Worm (Caenorhabditis elegans) whole organism, L1 larva: Measurements from ENCODE around the gene spat-2.

Experiments used
- F16B12.6 ChIP-seq: fragments of 150-350 bp; optimal IDR thresholded peaks from 2 replicates; lab custom pipeline; 2014; ENCODE audit warnings: missing biosample characterization, missing genetic modification characterization
- Y116A8C.19 ChIP-seq: sonication (generic microtip); optimal IDR thresholded peaks from 2 replicates; lab custom pipeline; 2016; ENCODE audit warnings: missing compliant biosample characterization, missing genetic modification characterization, borderline replicate concordance
- aha-1 ChIP-seq: fragments of 150-350 bp; optimal IDR thresholded peaks from 2 replicates; lab custom pipeline; 2014; ENCODE audit warnings: missing biosample characterization, missing genetic modification characterization
- alr-1 ChIP-seq: fragments of 200-800 bp; sonication (Bioruptor generic); optimal IDR thresholded peaks from 2 replicates; lab custom pipeline; 2018; ENCODE audit warnings: borderline replicate concordance, mild to moderate bottlenecking, missing genetic modification characterization, missing compliant biosample characterization
- aly-2 ChIP-seq: fragments of 150-350 bp; optimal IDR thresholded peaks from 2 replicates; lab custom pipeline; 2014; ENCODE audit warnings: missing biosample characterization, missing genetic modification characterization
- ama-1 ChIP-seq: fragments of 150-350 bp; optimal IDR thresholded peaks from 2 replicates; lab custom pipeline; 2014
- ceh-8 ChIP-seq: fragments of 200-800 bp; sonication (Bioruptor generic); optimal IDR thresholded peaks from 2 replicates; lab custom pipeline; 2018; ENCODE audit warnings: mild to moderate bottlenecking, missing genetic modification characterization, moderate library complexity, missing compliant biosample characterization
- ces-1 ChIP-seq: fragments of 150-350 bp; optimal IDR thresholded peaks from 2 replicates; lab custom pipeline; 2014; ENCODE audit warnings: missing biosample characterization, missing genetic modification reagents, missing genetic modification characterization
- efl-1 ChIP-seq, 4 experiments: fragments of 150-350 bp; optimal IDR thresholded peaks in 3 of 4; peaks in 1 of 4; 1 replicate in 1 of 4; 2 replicates in 3 of 4; lab custom pipeline; 2014; ENCODE audit warnings: missing biosample characterization in 2 of 4, missing genetic modification characterization in 2 of 4, missing genetic modification reagents in 2 of 4
- efl-3 ChIP-seq: fragments of 200-800 bp; sonication (Bioruptor generic); optimal IDR thresholded peaks from 2 replicates; lab custom pipeline; 2018; ENCODE audit warnings: mild to moderate bottlenecking, missing genetic modification characterization, missing compliant biosample characterization
- egl-13 ChIP-seq: sonication (generic microtip); optimal IDR thresholded peaks from 2 replicates; lab custom pipeline; 2016; ENCODE audit warnings: missing genotype, missing genetic modification reagents, missing genetic modification characterization, missing compliant biosample characterization
- elt-2 ChIP-seq: sonication (generic microtip); optimal IDR thresholded peaks from 2 replicates; lab custom pipeline; 2016; ENCODE audit warnings: missing genetic modification characterization, mild to moderate bottlenecking, inconsistent platforms, missing compliant biosample characterization, missing genetic modification reagents
- fos-1 ChIP-seq: fragments of 150-350 bp; optimal IDR thresholded peaks from 2 replicates; lab custom pipeline; 2014; ENCODE audit warnings: missing biosample characterization, missing genetic modification characterization
- hlh-17 ChIP-seq: fragments of 200-800 bp; sonication (Bioruptor generic); optimal IDR thresholded peaks from 2 replicates; lab custom pipeline; 2018; ENCODE audit warnings: missing genetic modification characterization, mild to moderate bottlenecking, missing compliant biosample characterization, moderate library complexity, borderline replicate concordance
- lin-13 ChIP-seq: fragments of 150-350 bp; optimal IDR thresholded peaks from 2 replicates; lab custom pipeline; 2014; ENCODE audit warnings: missing biosample characterization, missing genetic modification reagents, missing genetic modification characterization
- lir-3 ChIP-seq: sonication (generic microtip); optimal IDR thresholded peaks from 2 replicates; lab custom pipeline; 2016; ENCODE audit warnings: mild to moderate bottlenecking, missing genetic modification characterization, moderate library complexity, missing compliant biosample characterization; ENCODE audit not compliant: poor library complexity
- lsy-2 ChIP-seq, 2 experiments: fragments of 150-350 bp; optimal IDR thresholded peaks; 2 replicates each; lab custom pipeline; 2014; ENCODE audit warnings: missing biosample characterization in 2 of 2, missing genetic modification characterization in 2 of 2
- mef-2 ChIP-seq: fragments of 150-350 bp; optimal IDR thresholded peaks from 2 replicates; lab custom pipeline; 2014; ENCODE audit warnings: missing biosample characterization, missing genetic modification characterization
- mep-1 ChIP-seq: fragments of 150-350 bp; optimal IDR thresholded peaks from 2 replicates; lab custom pipeline; 2014; ENCODE audit warnings: missing biosample characterization, missing genetic modification characterization
- nhr-11 ChIP-seq: fragments of 150-350 bp; optimal IDR thresholded peaks from 2 replicates; lab custom pipeline; 2014; ENCODE audit warnings: missing biosample characterization, missing genetic modification characterization
- nhr-12 ChIP-seq: sonication (generic microtip); optimal IDR thresholded peaks from 2 replicates; lab custom pipeline; 2017; ENCODE audit warnings: missing biosample characterization, missing genetic modification characterization
- nhr-28 ChIP-seq: fragments of 150-350 bp; optimal IDR thresholded peaks from 2 replicates; lab custom pipeline; 2014; ENCODE audit warnings: missing biosample characterization, missing genetic modification characterization
- nhr-76 ChIP-seq: sonication (generic microtip); optimal IDR thresholded peaks from 2 replicates; lab custom pipeline; 2017; ENCODE audit warnings: missing biosample characterization, missing genetic modification characterization
- nhr-77 ChIP-seq: fragments of 150-350 bp; optimal IDR thresholded peaks from 2 replicates; lab custom pipeline; 2014; ENCODE audit warnings: missing biosample characterization, missing genetic modification characterization
- nhr-85 ChIP-seq: sonication (generic microtip); peaks from one replicate; lab custom pipeline; 2016; ENCODE audit warnings: missing genetic modification characterization, inconsistent platforms, missing compliant biosample characterization
- pag-3 ChIP-seq: sonication (generic microtip); optimal IDR thresholded peaks from 2 replicates; lab custom pipeline; 2017; ENCODE audit warnings: missing genetic modification characterization, mild to moderate bottlenecking, missing compliant biosample characterization, antibody characterized with exemption, borderline replicate concordance; ENCODE audit not compliant: insufficient read depth
- pax-3 ChIP-seq: fragments of 200-800 bp; sonication (Bioruptor generic); optimal IDR thresholded peaks from 2 replicates; lab custom pipeline; 2018; ENCODE audit warnings: mild to moderate bottlenecking, missing genetic modification characterization, moderate library complexity, missing compliant biosample characterization
- rnt-1 ChIP-seq: sonication (generic microtip); optimal IDR thresholded peaks from 2 replicates; lab custom pipeline; 2016; ENCODE audit warnings: mild to moderate bottlenecking, missing genetic modification characterization, moderate library complexity, missing compliant biosample characterization
- sox-4 ChIP-seq: sonication (generic microtip); optimal IDR thresholded peaks from 2 replicates; lab custom pipeline; 2016; ENCODE audit warnings: missing genetic modification characterization, missing compliant biosample characterization
- sup-37 ChIP-seq: fragments of 200-800 bp; sonication (Bioruptor generic); optimal IDR thresholded peaks from 2 replicates; lab custom pipeline; 2018; ENCODE audit warnings: mild to moderate bottlenecking, missing genetic modification characterization, missing compliant biosample characterization
- swsn-7 ChIP-seq: sonication (generic microtip); optimal IDR thresholded peaks from 2 replicates; lab custom pipeline; 2016; ENCODE audit warnings: missing genetic modification characterization, missing compliant biosample characterization
- tbx-2 ChIP-seq: sonication (generic microtip); optimal IDR thresholded peaks from 2 replicates; lab custom pipeline; 2016; ENCODE audit warnings: missing genetic modification characterization, missing compliant biosample characterization
- tlp-1 ChIP-seq: fragments of 150-350 bp; optimal IDR thresholded peaks from 2 replicates; lab custom pipeline; 2014; ENCODE audit warnings: missing biosample characterization, missing genetic modification characterization
- unc-30 ChIP-seq: sonication (generic microtip); optimal IDR thresholded peaks from 2 replicates; lab custom pipeline; 2017; ENCODE audit warnings: missing biosample characterization, missing genetic modification characterization
- unc-86 ChIP-seq: sonication (generic microtip); optimal IDR thresholded peaks from 2 replicates; lab custom pipeline; 2016; ENCODE audit warnings: missing genetic modification characterization, missing compliant biosample characterization
- unc-98 ChIP-seq: fragments of 200-800 bp; sonication (Bioruptor generic); IDR thresholded peaks from 2 replicates; pipeline ENCODE4 v1.3.6; 2022; ENCODE audit warnings: missing genetic modification characterization, missing compliant biosample characterization
- xbp-1 ChIP-seq: sonication (generic microtip); optimal IDR thresholded peaks from 2 replicates; lab custom pipeline; 2016; ENCODE audit warnings: missing genetic modification characterization, missing compliant biosample characterization
- zip-4 ChIP-seq: fragments of 200-800 bp; sonication (Bioruptor generic); optimal IDR thresholded peaks from 2 replicates; lab custom pipeline; 2018; ENCODE audit warnings: mild to moderate bottlenecking, missing genetic modification characterization, moderate library complexity, missing compliant biosample characterization
- ztf-4 ChIP-seq: fragments of 150-350 bp; optimal IDR thresholded peaks from 2 replicates; lab custom pipeline; 2014; ENCODE audit warnings: missing biosample characterization, missing genetic modification characterization

spat-2 gene

DNA sequence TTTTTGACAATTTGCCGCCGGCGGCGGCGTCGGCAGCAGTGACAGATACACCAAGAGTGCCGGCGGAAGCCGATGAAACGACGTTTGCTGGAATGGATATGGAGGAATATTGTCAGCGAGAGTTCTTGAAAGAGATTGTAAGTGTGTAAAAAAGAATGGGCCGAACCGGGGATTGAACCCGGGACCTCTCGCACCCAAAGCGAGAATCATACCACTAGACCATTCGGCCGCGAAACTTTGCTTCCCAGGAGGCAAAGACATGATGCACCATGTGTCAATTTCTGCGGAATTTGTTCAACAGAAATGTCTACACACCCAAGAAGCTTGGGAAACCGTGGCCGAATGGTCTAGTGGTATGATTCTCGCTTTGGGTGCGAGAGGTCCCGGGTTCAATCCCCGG is 30.0 kb downstream of the spat-2 start (continued):
- TF ChIP-seq xbp-1: peak; percentile 75
- peak; percentile 90 for TF ChIP-seq nhr-85 (tag; lab: Kevin White, UChicago)
- peak; percentile 29 for TF ChIP-seq ztf-4 (tag; lab: Kevin White, UChicago)
- TF ChIP-seq aly-2 (tag; lab: Kevin White, UChicago): peak; percentile 68
- peak; percentile 69 for TF ChIP-seq unc-98 (GFP tag; lab: Robert Waterston, UW)
- TF ChIP-seq alr-1 (tag; lab: Kevin White, UChicago): no peak
- TF ChIP-seq nhr-11 (tag; lab: Kevin White, UChicago): no peak
- peak; percentile 58 for TF ChIP-seq fos-1 (tag; lab: Kevin White, UChicago)
- TF ChIP-seq nhr-28: no peak
- TF ChIP-seq egl-13 (tag; lab: Kevin White, UChicago): peak; percentile 74
- TF ChIP-seq unc-30 (tag; lab: Kevin White, UChicago): no peak
- TF ChIP-seq nhr-77 (tag; lab: Kevin White, UChicago): peak; percentile 25
- TF ChIP-seq pax-3 (tag; lab: Kevin White, UChicago): no peak
- peak; percentile 71 for TF ChIP-seq unc-86 (tag; lab: Kevin White, UChicago)
- peak; percentile 71 for TF ChIP-seq lin-13 (GFP tag; lab: Kevin White, UChicago)
- TF ChIP-seq mep-1 (tag; lab: Kevin White, UChicago): peak; percentile 77
- TF ChIP-seq aha-1: peak; percentile 39
- peak; percentile 69 for TF ChIP-seq F16B12.6
- TF ChIP-seq Y116A8C.19: no peak
- TF ChIP-seq sox-4 (tag; lab: Kevin White, UChicago): peak; percentile 50
- no peak for TF ChIP-seq ces-1
- TF ChIP-seq elt-2 (tag; lab: Kevin White, UChicago): peak; percentile 47
- no peak for TF ChIP-seq lir-3 (tag; lab: Kevin White, UChicago)
- no peak for TF ChIP-seq ama-1 (lab: Kevin White, UChicago)
- TF ChIP-seq mef-2 (tag; lab: Kevin White, UChicago): peak; percentile 49
- TF ChIP-seq swsn-7 (tag; lab: Kevin White, UChicago): peak; percentile 83
- peak; percentile 88 for TF ChIP-seq tbx-2 (tag; lab: Kevin White, UChicago)
- peak; percentile 75 to 84 for TF ChIP-seq lsy-2 (tag; optimal IDR thresholded peaks at IDR 0.05; lab: Kevin White, UChicago)
- peak; percentile 63 to 82 for TF ChIP-seq efl-1 (optimal IDR thresholded peaks at IDR 0.05; lab: Kevin White, UChicago)
- TF ChIP-seq efl-1 (GFP tag; optimal IDR thresholded peaks at IDR 0.05 in 1 of 2; lab: Kevin White, UChicago): peak; percentile 75 to 98
- TF ChIP-seq pag-3 (tag; lab: Kevin White, UChicago): no peak
- no peak for TF ChIP-seq hlh-17 (GFP tag; lab: Kevin White, UChicago)
- TF ChIP-seq tlp-1: no peak
- no peak for TF ChIP-seq efl-3 (GFP tag; lab: Kevin White, UChicago)
- no peak for TF ChIP-seq nhr-12 (tag; lab: Kevin White, UChicago)
- TF ChIP-seq ceh-8: peak; percentile 59
- TF ChIP-seq nhr-76: no peak
- TF ChIP-seq zip-4 (GFP tag; lab: Kevin White, UChicago): peak; percentile 68
- TF ChIP-seq, all 84 proteins: peak for 54

DNA sequence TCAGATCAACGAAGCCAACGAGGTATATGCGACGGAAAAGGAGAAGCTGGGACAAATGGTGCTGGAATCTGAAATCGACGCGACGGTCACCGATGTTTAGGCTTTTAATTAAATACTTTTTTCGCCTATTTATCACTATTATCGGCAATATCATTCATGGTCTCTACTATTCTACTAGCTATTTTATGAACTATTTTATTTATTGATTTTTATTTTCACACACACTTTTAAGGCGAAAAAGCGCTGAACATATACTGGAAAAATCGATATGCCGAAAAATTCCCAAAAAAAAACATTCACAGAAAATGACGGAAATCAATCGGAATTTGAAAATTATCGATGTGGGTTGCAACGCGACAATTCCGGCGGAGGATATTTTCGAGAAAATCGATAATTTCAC is 31.8 kb downstream of the spat-2 start, which contains the start of gene W09D6.1:
TSS of gene W09D6.1 (plus strand) at position 301 of the 400 bp plus-strand sequence.
- no peak for TF ChIP-seq sup-37 (GFP tag; lab: Kevin White, UChicago)
- TF ChIP-seq rnt-1 (tag; lab: Kevin White, UChicago): no peak
- no peak for TF ChIP-seq efl-1 (optimal IDR thresholded peaks at IDR 0.05; lab: Kevin White, UChicago)
- TF ChIP-seq efl-1 (GFP tag; optimal IDR thresholded peaks at IDR 0.05 in 1 of 2; lab: Kevin White, UChicago): peak in 1 of 2 experiments; percentile 33
- TF ChIP-seq, all 84 proteins: peak for 1

DNA sequence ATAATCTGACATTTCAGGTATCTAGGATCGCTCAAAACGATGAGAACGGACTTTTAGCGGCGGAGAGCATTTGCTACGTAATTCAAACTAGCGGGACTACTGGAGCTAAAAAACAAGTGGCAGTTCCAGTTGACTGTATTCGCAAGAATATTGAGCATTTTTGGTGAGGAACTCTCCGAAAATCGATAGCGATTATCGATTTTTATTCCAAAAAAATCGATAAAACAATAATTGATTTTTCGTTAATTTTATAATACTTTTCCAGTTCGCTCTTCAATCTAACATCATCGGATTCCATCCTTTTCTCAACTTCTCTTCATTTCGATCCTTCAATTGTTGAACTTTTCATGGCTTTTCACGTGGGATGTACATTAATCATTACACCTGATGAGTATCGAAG is 32.5 kb downstream of the spat-2 start:
- TF ChIP-seq efl-1 (optimal IDR thresholded peaks at IDR 0.05; lab: Kevin White, UChicago) (no peak), efl-1 (GFP tag; optimal IDR thresholded peaks at IDR 0.05 in 1 of 2; lab: Kevin White, UChicago) (peak in 1 of 2 experiments; percentile 16), unc-86 (tag; lab: Kevin White, UChicago) (no peak)
